ENCODE assay signal across 5 fruit fly cellular contexts in the genomic region with DNA sequence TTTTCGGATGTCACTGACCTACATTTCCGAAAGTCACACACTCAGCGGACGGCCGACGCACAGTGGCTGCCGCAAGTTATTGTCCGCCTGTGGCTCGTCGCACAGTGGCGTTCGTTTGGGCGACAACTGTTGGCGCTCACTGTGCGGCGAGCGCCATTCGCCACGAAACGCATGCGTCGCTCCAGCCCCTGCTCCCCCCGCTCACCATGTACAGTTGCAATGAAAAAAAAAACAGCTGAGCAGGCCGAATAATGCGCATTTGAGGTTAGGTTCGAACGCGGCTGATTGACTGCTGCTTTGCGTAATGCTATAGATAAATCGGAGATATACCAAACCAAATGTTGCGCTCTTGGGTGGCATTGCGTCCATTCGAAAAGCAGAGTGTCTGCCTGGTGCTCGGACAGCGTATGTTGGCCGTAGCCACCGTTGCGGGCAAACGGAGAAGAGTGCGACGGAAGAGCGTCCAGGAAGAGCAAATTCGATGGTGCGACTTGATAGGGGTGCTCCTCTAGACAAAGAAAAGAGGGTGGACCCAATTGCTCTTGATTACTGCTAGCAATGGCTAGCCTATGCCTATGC.
TF ChIP-seq lines count a peak whose summit lies in the region.

No protein-coding gene starts in this region.

TF ChIP-seq in whole organism, adult, 20 proteins besides CTCF, POLR2A, EP300 and RAD21 (continued from another document):
- TF ChIP-seq pad (GFP tag; optimal IDR thresholded peaks at IDR 0.05; lab: Kevin White, UChicago) (peak; percentile 89), kay (GFP tag; lab: Kevin White, UChicago; ENCODE audit: borderline replicate concordance) (no peak), ovo (GFP tag; optimal IDR thresholded peaks at IDR 0.05; lab: Kevin White, UChicago) (peak; percentile 98)
TF ChIP-seq in whole organism, adult: peak in this region for 15.

TF ChIP-seq in whole organism, embryonic, 481 proteins besides CTCF, POLR2A, EP300 and RAD21 (continued from another document and continues in another):
- TF ChIP-seq CG12769 (tag; optimal IDR thresholded peaks at IDR 0.05; lab: Kevin White, UChicago) (peak; percentile 97), B-H2 (GFP tag; optimal IDR thresholded peaks at IDR 0.05; lab: Kevin White, UChicago) (peak; percentile 82), Dip2 (GFP tag; IDR thresholded peaks at IDR 0.05; lab: Robert Waterston, UW) (no peak), CG10565 (GFP tag; optimal IDR thresholded peaks at IDR 0.05; lab: Kevin White, UChicago) (no peak), CG30020 (tag; optimal IDR thresholded peaks at IDR 0.05; lab: Kevin White, UChicago) (no peak), CG17612 (GFP tag; IDR thresholded peaks at IDR 0.05; lab: Robert Waterston, UW) (peak; percentile 67), Sox102F (GFP tag; optimal IDR thresholded peaks at IDR 0.05; lab: Kevin White, UChicago) (peak; percentile 72), Fer2 (tag; optimal IDR thresholded peaks at IDR 0.05; lab: Kevin White, UChicago) (peak; percentile 29), Vsx1 (GFP tag; optimal IDR thresholded peaks at IDR 0.05; lab: Kevin White, UChicago) (peak; percentile 59), CG8924 (tag; optimal IDR thresholded peaks at IDR 0.05; lab: Kevin White, UChicago) (peak; percentile 62), CG9609 (GFP tag; optimal IDR thresholded peaks at IDR 0.05; lab: Kevin White, UChicago) (peak; percentile 85), z (GFP tag; IDR thresholded peaks at IDR 0.05; lab: Robert Waterston, UW) (peak; percentile 33; the same call in 1 of the 3 replicates), CoRest (tag; optimal IDR thresholded peaks at IDR 0.05; lab: Kevin White, UChicago) (peak; percentile 70), CG10366 (GFP tag; IDR thresholded peaks at IDR 0.05; lab: Robert Waterston, UW) (peak; percentile 90), bab2 (GFP tag; optimal IDR thresholded peaks at IDR 0.05; lab: Kevin White, UChicago) (peak; percentile 85), fu2 (GFP tag; optimal IDR thresholded peaks at IDR 0.05; lab: Kevin White, UChicago) (peak; percentile 78), NC2β (GFP tag; optimal IDR thresholded peaks at IDR 0.05; lab: Kevin White, UChicago) (peak; percentile 78), h (optimal IDR thresholded peaks at IDR 0.05; lab: Kevin White, UChicago) (no peak), gfzf (GFP tag; optimal IDR thresholded peaks at IDR 0.05; lab: Kevin White, UChicago) (peak; percentile 21), zen2 (GFP tag; IDR thresholded peaks at IDR 0.05; lab: Robert Waterston, UW; ENCODE audit: partially characterized antibody) (peak; percentile 62; the same call in 2 of the 3 replicates), ERR (GFP tag; optimal IDR thresholded peaks at IDR 0.05; lab: Kevin White, UChicago) (peak; percentile 93), gsb-n (tag; optimal IDR thresholded peaks at IDR 0.05; lab: Kevin White, UChicago) (no peak), CG6254 (GFP tag; optimal IDR thresholded peaks at IDR 0.05; lab: Kevin White, UChicago) (peak; percentile 42), wdn (GFP tag; IDR thresholded peaks at IDR 0.05; lab: Robert Waterston, UW) (peak; percentile 87), pan (optimal IDR thresholded peaks at IDR 0.05; lab: Kevin White, UChicago) (no peak), pan (GFP tag; optimal IDR thresholded peaks at IDR 0.05 in 1 of 2, IDR thresholded peaks at IDR 0.05 in 1 of 2) (peak in 1 of 2 experiments; percentile 91), CG11247 (GFP tag; IDR thresholded peaks at IDR 0.05; lab: Robert Waterston, UW) (peak; percentile 91), Nf-YA (GFP tag; IDR thresholded peaks at IDR 0.05; lab: Robert Waterston, UW) (peak; percentile 65), sd (tag; optimal IDR thresholded peaks at IDR 0.05; lab: Kevin White, UChicago) (peak; percentile 76)

TF ChIP-seq in whole organism, prepupa, 60 proteins besides CTCF, POLR2A, EP300 and RAD21 (continued from another document and continues in another):
- TF ChIP-seq CG8632 (GFP tag; optimal IDR thresholded peaks at IDR 0.05; lab: Kevin White, UChicago), result peak; percentile 46
- peak; percentile 68 for TF ChIP-seq Eip93F (GFP tag; optimal IDR thresholded peaks at IDR 0.05; lab: Kevin White, UChicago)
- peak; percentile 84 for TF ChIP-seq Eip78C (GFP tag; lab: Kevin White, UChicago)
- TF ChIP-seq CG10631 (GFP tag; optimal IDR thresholded peaks at IDR 0.05; lab: Kevin White, UChicago), result peak; percentile 58
- TF ChIP-seq spab (GFP tag; optimal IDR thresholded peaks at IDR 0.05; lab: Kevin White, UChicago), result peak; percentile 54
- no peak for TF ChIP-seq Hr38 (GFP tag; optimal IDR thresholded peaks at IDR 0.05; lab: Kevin White, UChicago)
- TF ChIP-seq CG6163 (GFP tag; IDR thresholded peaks at IDR 0.05; lab: Robert Waterston, UW), result peak; percentile 92
- TF ChIP-seq Sox14 (GFP tag; optimal IDR thresholded peaks at IDR 0.05; lab: Kevin White, UChicago), result peak; percentile 87
- peak; percentile 76 for TF ChIP-seq Smox (GFP tag; optimal IDR thresholded peaks at IDR 0.05; lab: Kevin White, UChicago)
- TF ChIP-seq eg (GFP tag; IDR thresholded peaks at IDR 0.05; lab: Robert Waterston, UW), result peak; percentile 91
- peak; percentile 62 for TF ChIP-seq CG8119 (GFP tag; IDR thresholded peaks at IDR 0.05; lab: Robert Waterston, UW)
- TF ChIP-seq CG1621 (tag; optimal IDR thresholded peaks at IDR 0.05; lab: Kevin White, UChicago), result peak; percentile 77
- peak; percentile 92 for TF ChIP-seq vri (GFP tag; optimal IDR thresholded peaks at IDR 0.05; lab: Kevin White, UChicago)
- peak; percentile 84 for TF ChIP-seq lz (GFP tag; optimal IDR thresholded peaks at IDR 0.05; lab: Kevin White, UChicago)
- TF ChIP-seq Blimp-1 (GFP tag; optimal IDR thresholded peaks at IDR 0.05; lab: Kevin White, UChicago), result peak; percentile 53
- TF ChIP-seq CG32006 (GFP tag; optimal IDR thresholded peaks at IDR 0.05; lab: Kevin White, UChicago), result peak; percentile 76
- TF ChIP-seq CG34406 (GFP tag; optimal IDR thresholded peaks at IDR 0.05; lab: Kevin White, UChicago), result peak; percentile 62
- peak; percentile 25 for TF ChIP-seq fd85E (GFP tag; optimal IDR thresholded peaks at IDR 0.05; lab: Kevin White, UChicago)
- TF ChIP-seq dac (GFP tag; optimal IDR thresholded peaks at IDR 0.05; lab: Kevin White, UChicago), result peak; percentile 77
- peak; percentile 75 for TF ChIP-seq OdsH (GFP tag; optimal IDR thresholded peaks at IDR 0.05; lab: Kevin White, UChicago)
- TF ChIP-seq CG3032 (tag; optimal IDR thresholded peaks at IDR 0.05; lab: Kevin White, UChicago), result peak; percentile 61
- no peak for TF ChIP-seq fkh (GFP tag; optimal IDR thresholded peaks at IDR 0.05; lab: Kevin White, UChicago)
- peak; percentile 64 for TF ChIP-seq Lpt (GFP tag; optimal IDR thresholded peaks at IDR 0.05; lab: Kevin White, UChicago)
- TF ChIP-seq CG15336 (GFP tag; IDR thresholded peaks at IDR 0.05; lab: Robert Waterston, UW), result peak; percentile 78
- TF ChIP-seq acj6 (GFP tag; optimal IDR thresholded peaks at IDR 0.05; lab: Kevin White, UChicago), result no peak
- peak; percentile 87 for TF ChIP-seq cyc (GFP tag; optimal IDR thresholded peaks at IDR 0.05; lab: Kevin White, UChicago)
- peak; percentile 85 for TF ChIP-seq pdm3 (GFP tag; optimal IDR thresholded peaks at IDR 0.05; lab: Kevin White, UChicago)
- TF ChIP-seq Hr4 (GFP tag; optimal IDR thresholded peaks at IDR 0.05; lab: Kevin White, UChicago), result peak; percentile 75
- peak; percentile 84 for TF ChIP-seq esn (GFP tag; optimal IDR thresholded peaks at IDR 0.05; lab: Kevin White, UChicago)
- peak; percentile 69 for TF ChIP-seq Sox15 (GFP tag; optimal IDR thresholded peaks at IDR 0.05; lab: Kevin White, UChicago)
- peak; percentile 81 for TF ChIP-seq CG6792 (GFP tag; optimal IDR thresholded peaks at IDR 0.05; lab: Kevin White, UChicago)
- no peak for TF ChIP-seq CG4318 (GFP tag; optimal IDR thresholded peaks at IDR 0.05; lab: Kevin White, UChicago)

TF ChIP-seq in whole organism, pupa, 21 proteins besides CTCF, POLR2A, EP300 and RAD21 (continued from another document):
- peak; percentile 57 for TF ChIP-seq Pif1B (GFP tag; optimal IDR thresholded peaks at IDR 0.05; lab: Kevin White, UChicago)
- no peak for TF ChIP-seq D1 (tag; optimal IDR thresholded peaks at IDR 0.05; lab: Kevin White, UChicago)

TF ChIP-seq in whole organism, wandering third instar larva, 38 proteins besides CTCF, POLR2A, EP300 and RAD21 (continued from another document):
- TF ChIP-seq woc (GFP tag; optimal IDR thresholded peaks at IDR 0.05; lab: Kevin White, UChicago), result peak; percentile 96
- no peak for TF ChIP-seq pan (optimal IDR thresholded peaks at IDR 0.05; lab: Kevin White, UChicago)
- no peak for TF ChIP-seq CrebA (GFP tag; optimal IDR thresholded peaks at IDR 0.05; lab: Kevin White, UChicago; ENCODE audit: borderline replicate concordance)
- peak; percentile 85 for TF ChIP-seq fru (GFP tag; optimal IDR thresholded peaks at IDR 0.05; lab: Kevin White, UChicago)
- TF ChIP-seq usp (GFP tag; optimal IDR thresholded peaks at IDR 0.05; lab: Kevin White, UChicago), result no peak
- peak; percentile 81 for TF ChIP-seq OdsH (GFP tag; optimal IDR thresholded peaks at IDR 0.05; lab: Kevin White, UChicago)
- TF ChIP-seq sage (GFP tag; optimal IDR thresholded peaks at IDR 0.05; lab: Kevin White, UChicago), result no peak
- TF ChIP-seq foxo (GFP tag; optimal IDR thresholded peaks at IDR 0.05; lab: Kevin White, UChicago), result peak; percentile 43 to 95
- peak; percentile 90 for TF ChIP-seq br (GFP tag; optimal IDR thresholded peaks at IDR 0.05; lab: Kevin White, UChicago)
- peak; percentile 99 for TF ChIP-seq jim (GFP tag; optimal IDR thresholded peaks at IDR 0.05; lab: Kevin White, UChicago)
- TF ChIP-seq psq (GFP tag; optimal IDR thresholded peaks at IDR 0.05; lab: Kevin White, UChicago), result peak; percentile 77
- peak; percentile 71 for TF ChIP-seq sv (GFP tag; optimal IDR thresholded peaks at IDR 0.05; lab: Kevin White, UChicago)
- peak; percentile 66 for TF ChIP-seq dmrt93B (GFP tag; optimal IDR thresholded peaks at IDR 0.05; lab: Kevin White, UChicago)
- TF ChIP-seq brk (GFP tag; optimal IDR thresholded peaks at IDR 0.05; lab: Kevin White, UChicago), result no peak
- no peak for TF ChIP-seq lola (GFP tag; optimal IDR thresholded peaks at IDR 0.05; lab: Kevin White, UChicago)
- TF ChIP-seq tai (GFP tag; optimal IDR thresholded peaks at IDR 0.05; lab: Kevin White, UChicago), result no peak
- no peak for TF ChIP-seq dl (GFP tag; optimal IDR thresholded peaks at IDR 0.05; lab: Kevin White, UChicago; ENCODE audit: insufficient read depth in 1 of 2, partially characterized antibody in 2 of 2)
